Worm (Caenorhabditis elegans): ENCODE data around the gene F55C10.4.
"Not testable (repeated sequence)": the region's sequence is repeated elsewhere in the genome, so short reads cannot be mapped to it uniquely, and the experiment has no call there.

DNA sequence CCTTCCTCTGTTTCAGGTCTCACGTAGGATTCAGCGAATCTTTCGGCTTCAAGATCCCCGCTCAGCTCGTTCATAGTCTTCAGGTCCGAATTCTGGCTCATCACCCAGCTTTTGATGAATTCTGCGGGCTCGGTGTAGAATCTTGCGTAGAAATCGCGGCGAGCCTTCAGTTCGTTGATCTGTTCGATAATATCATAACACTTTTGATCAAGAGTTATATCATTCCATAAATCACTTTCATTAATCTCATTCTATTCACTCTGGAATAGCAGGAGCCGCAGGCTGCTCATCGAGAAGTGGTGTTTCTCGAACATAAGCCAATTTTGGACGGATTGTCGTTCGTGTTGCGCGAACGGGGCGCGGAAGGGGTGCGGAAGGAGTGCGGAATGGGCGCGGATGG, 8.5 kb downstream of the F55C10.4 start, which contains the start of gene K03B8.4:
- TF ChIP-seq nhr-84 (tag; optimal IDR thresholded peaks at IDR 0.05); ceh-82 (tag; optimal IDR thresholded peaks at IDR 0.05); elt-3 (tag; optimal IDR thresholded peaks at IDR 0.05); nhr-237 (tag; optimal IDR thresholded peaks at IDR 0.05); mdl-1 (tag; optimal IDR thresholded peaks at IDR 0.05); ztf-11 (tag; optimal IDR thresholded peaks at IDR 0.05); nhr-77 (tag; optimal IDR thresholded peaks at IDR 0.05); ama-1 (optimal IDR thresholded peaks at IDR 0.05); pag-3 (tag; optimal IDR thresholded peaks at IDR 0.05; ENCODE audit: borderline replicate concordance, insufficient read depth): not testable (repeated sequence)
